Fruit fly (Drosophila melanogaster) Kc167 (cell line): ENCODE measurements around the gene CG8461.

Experiments
- h ChIP-seq: fragments of >200 bp; optimal IDR thresholded peaks from 3 replicates; lab custom pipeline; 2018; ENCODE audit warnings: missing external identifiers
- psq ChIP-seq: fragments of >200 bp; optimal IDR thresholded peaks from 2 replicates; lab custom pipeline; 2017; ENCODE audit warnings: missing external identifiers
- ttk ChIP-seq: sonication (Bioruptor generic); optimal IDR thresholded peaks from 2 replicates; lab custom pipeline; 2017; ENCODE audit warnings: missing external identifiers

DNA sequence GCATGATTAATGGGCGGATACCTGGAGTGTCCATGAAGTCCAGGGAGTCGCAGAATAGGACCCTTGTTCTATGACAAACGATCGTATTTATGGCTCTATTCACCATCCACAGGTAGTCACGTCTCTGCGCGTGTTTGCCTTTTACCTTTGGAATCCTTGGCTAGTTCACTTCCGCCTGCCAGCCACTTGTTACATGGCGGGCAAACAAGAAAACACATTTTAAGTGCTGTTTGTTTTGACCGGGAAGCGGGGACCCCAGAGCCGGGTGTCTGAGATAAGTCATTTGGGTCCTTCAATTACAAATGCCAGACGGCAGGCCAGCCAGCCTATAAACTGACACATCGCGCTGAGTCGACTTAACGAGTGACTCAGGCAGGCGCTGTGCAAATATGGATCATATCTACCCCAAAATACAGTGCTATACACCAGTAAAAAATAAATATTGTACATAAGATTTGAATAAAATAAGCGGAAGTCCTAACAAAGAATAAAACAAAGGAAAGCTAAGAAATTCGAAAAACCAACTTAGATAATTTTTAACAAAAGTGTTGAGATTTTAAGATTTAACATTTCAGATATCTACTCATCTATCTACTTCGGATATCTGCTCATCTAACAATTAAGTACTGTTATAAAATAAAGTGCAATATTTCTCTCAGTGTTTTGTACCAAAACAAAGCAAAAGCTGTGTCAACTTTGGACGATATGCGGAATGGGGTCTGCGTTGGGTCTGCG, 28.7 kb downstream of the CG8461 start:
- TF ChIP-seq ttk (lab: Kevin White, UChicago) (no peak), psq (lab: Kevin White, UChicago) (no peak), h (no peak)
